Worm (Caenorhabditis elegans): ENCODE results near the gene H40L08.1.

DNA sequence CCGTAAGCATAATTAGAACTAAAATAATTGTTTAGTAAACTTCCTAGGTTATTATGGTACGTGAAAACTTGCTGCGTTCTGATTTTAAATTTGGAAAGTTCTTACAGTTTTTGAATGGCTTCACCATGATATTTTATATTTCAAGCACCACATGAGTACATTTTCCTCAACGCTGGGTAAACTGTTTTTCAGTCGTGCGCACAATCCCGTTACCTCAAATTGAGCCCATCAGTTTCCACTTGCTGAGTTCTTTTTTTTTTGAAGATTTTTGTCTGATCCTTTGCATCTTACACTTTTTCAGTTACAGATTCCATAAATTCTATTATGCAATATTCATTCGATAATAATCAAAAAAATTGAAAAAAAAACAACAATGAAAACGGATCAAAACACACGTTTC is 36.7 kb upstream of the H40L08.1 start:
- TF ChIP-seq snpc-4 (tag; optimal IDR thresholded peaks at IDR 0.05) (no peak), ama-1 (optimal IDR thresholded peaks at IDR 0.05) (no peak), F13H6.1 (tag; optimal IDR thresholded peaks at IDR 0.05) (no peak), skn-1 (tag; optimal IDR thresholded peaks at IDR 0.05) (no peak), nhr-11 (tag; optimal IDR thresholded peaks at IDR 0.05) (no peak), ztf-11 (tag; optimal IDR thresholded peaks at IDR 0.05) (no peak), elt-3 (tag; optimal IDR thresholded peaks at IDR 0.05) (no peak), fos-1 (tag; optimal IDR thresholded peaks at IDR 0.05) (no peak), peb-1 (tag; optimal IDR thresholded peaks at IDR 0.05) (no peak), nhr-12 (tag; optimal IDR thresholded peaks at IDR 0.05) (no peak), unc-62 (GFP tag; optimal IDR thresholded peaks at IDR 0.05) (no peak), R02D3.7 (tag; optimal IDR thresholded peaks at IDR 0.05) (no peak)
